Fruit fly (Drosophila melanogaster): ENCODE results near the gene ClC-a.
A peak's percentile ranks its signal among the peaks of the same experiment; 100 is the strongest.

dm6 chr3R:11855156-11855555 lies 42.1 kb upstream of the ClC-a start:
- TF ChIP-seq EcR (GFP tag; optimal IDR thresholded peaks at IDR 0.05) = no peak
- no peak for TF ChIP-seq D1 (tag; optimal IDR thresholded peaks at IDR 0.05)
- TF ChIP-seq rn (GFP tag; IDR thresholded peaks at IDR 0.05) = no peak
- TF ChIP-seq fd96Ca (GFP tag; IDR thresholded peaks at IDR 0.05) = no peak
- peak; percentile 6 for TF ChIP-seq CG17806 (tag; optimal IDR thresholded peaks at IDR 0.05)
- no peak for TF ChIP-seq CG15710 (tag; optimal IDR thresholded peaks at IDR 0.05)

All from whole organism, pupa.